Fruit fly (Drosophila melanogaster) whole organism, embryonic: Measurements from ENCODE around the gene CG32772.

Experiments
- Adf1 ChIP-seq: fragments of 200-800 bp; sonication (Bioruptor generic); IDR thresholded peaks from 2 replicates; pipeline ENCODE4 v1.3.6; 2022; ENCODE audit warnings: missing biosample characterization, missing genetic modification characterization
- Antp ChIP-seq: fragments of 200-800 bp; sonication (Bioruptor generic); optimal IDR thresholded peaks from 3 replicates; lab custom pipeline; 2016; ENCODE audit warnings: missing biosample characterization, missing genetic modification characterization
- CG12104 ChIP-seq: fragments of 200-800 bp; sonication (Bioruptor generic); optimal IDR thresholded peaks from 3 replicates; lab custom pipeline; 2016; ENCODE audit warnings: missing biosample characterization, missing genetic modification characterization
- CG13624 ChIP-seq: fragments of 200-800 bp; sonication (Bioruptor generic); optimal IDR thresholded peaks from 2 replicates; lab custom pipeline; 2016; ENCODE audit warnings: missing biosample characterization, missing genetic modification characterization
- CG14014 ChIP-seq: fragments of 200-800 bp; sonication (Bioruptor generic); IDR thresholded peaks from 2 replicates; pipeline ENCODE4 v1.3.6; 2022; ENCODE audit warnings: missing biosample characterization, missing genetic modification characterization
- CG1529 ChIP-seq: fragments of 200-800 bp; sonication (Bioruptor generic); optimal IDR thresholded peaks from 3 replicates; lab custom pipeline; 2018; ENCODE audit warnings: missing biosample characterization, missing genetic modification characterization
- CG15514 ChIP-seq: fragments of 200-800 bp; sonication (Bioruptor generic); optimal IDR thresholded peaks from 3 replicates; lab custom pipeline; 2017; ENCODE audit warnings: missing biosample characterization, missing genetic modification characterization, mild to moderate bottlenecking, moderate library complexity, missing genetic modification reagents
- CG15696 ChIP-seq: fragments of 200-800 bp; sonication (Bioruptor generic); optimal IDR thresholded peaks from 2 replicates; lab custom pipeline; 2019; ENCODE audit warnings: missing biosample characterization, mild to moderate bottlenecking, missing genetic modification characterization, moderate library complexity
- CG16815 ChIP-seq: fragments of 200-800 bp; sonication (Bioruptor generic); optimal IDR thresholded peaks from 3 replicates; lab custom pipeline; 2017; ENCODE audit warnings: missing biosample characterization, mild to moderate bottlenecking, missing genetic modification characterization
- CG17802 ChIP-seq: fragments of 200-800 bp; sonication (Bioruptor generic); optimal IDR thresholded peaks from 2 replicates; lab custom pipeline; 2018; ENCODE audit warnings: missing biosample characterization, mild to moderate bottlenecking, missing genetic modification characterization, moderate library complexity
- CG17912 ChIP-seq: fragments of 200-800 bp; sonication (Bioruptor generic); optimal IDR thresholded peaks from 2 replicates; lab custom pipeline; 2018; ENCODE audit warnings: missing biosample characterization, mild to moderate bottlenecking, missing genetic modification characterization
- CG32532 ChIP-seq: fragments of 200-800 bp; sonication (Bioruptor generic); IDR thresholded peaks from 2 replicates; pipeline ENCODE4 v1.3.6; 2022; ENCODE audit warnings: missing biosample characterization, missing genetic modification characterization
- CG32767 ChIP-seq: fragments of 200-800 bp; sonication (Bioruptor generic); IDR thresholded peaks from 2 replicates; pipeline ENCODE4 v1.3.6; 2022; ENCODE audit warnings: missing biosample characterization, missing genetic modification characterization
- CG4328 ChIP-seq: fragments of 200-800 bp; sonication (Bioruptor generic); optimal IDR thresholded peaks from 3 replicates; lab custom pipeline; 2017; ENCODE audit warnings: missing biosample characterization, missing genetic modification reagents, missing genetic modification characterization
- CG4360 ChIP-seq: fragments of 200-800 bp; sonication (Bioruptor generic); IDR thresholded peaks from 2 replicates; pipeline ENCODE4 v1.3.6; 2022; ENCODE audit warnings: missing biosample characterization, missing genetic modification characterization
- CG8281 ChIP-seq: fragments of 200-800 bp; sonication (Bioruptor generic); optimal IDR thresholded peaks from 2 replicates; lab custom pipeline; 2018; ENCODE audit warnings: missing biosample characterization, mild to moderate bottlenecking, missing genetic modification characterization, moderate library complexity
- CG8765 ChIP-seq: fragments of 200-800 bp; sonication (Bioruptor generic); IDR thresholded peaks from 2 replicates; pipeline ENCODE4 v1.3.6; 2022; ENCODE audit warnings: missing biosample characterization, missing genetic modification characterization
- Dek ChIP-seq: fragments of 200-800 bp; sonication (Bioruptor generic); optimal IDR thresholded peaks from 3 replicates; lab custom pipeline; 2019; ENCODE audit warnings: missing biosample characterization, mild to moderate bottlenecking, missing genetic modification characterization, moderate library complexity
- Dfd ChIP-seq, 2 experiments: fragments of >200 bp; optimal IDR thresholded peaks; 2 replicates each; lab custom pipeline; 2017; ENCODE audit warnings: missing biosample characterization in 2 of 2, missing genetic modification characterization in 2 of 2
- Dp ChIP-seq: fragments of 200-800 bp; sonication (Bioruptor generic); optimal IDR thresholded peaks from 2 replicates; lab custom pipeline; 2018; ENCODE audit warnings: missing biosample characterization, mild to moderate bottlenecking, missing genetic modification characterization, moderate library complexity
- Gug ChIP-seq: fragments of 200-800 bp; sonication (Bioruptor generic); IDR thresholded peaks from 4 replicates; pipeline ENCODE4 v1.3.6; 2022; ENCODE audit warnings: missing biosample characterization, missing genetic modification characterization
- H15 ChIP-seq: fragments of 200-800 bp; sonication (Bioruptor generic); IDR thresholded peaks from 3 replicates; pipeline ENCODE4 v1.3.6; 2022; ENCODE audit warnings: missing biosample characterization, missing genetic modification characterization
- HLH4C ChIP-seq: fragments of 200-800 bp; sonication (Bioruptor generic); IDR thresholded peaks from 3 replicates; pipeline ENCODE4 v1.3.6; 2022; ENCODE audit warnings: missing biosample characterization, missing genetic modification characterization; ENCODE audit not compliant: partially characterized antibody
- Lim3 ChIP-seq: fragments of 200-800 bp; sonication (Bioruptor generic); IDR thresholded peaks from 2 replicates; pipeline ENCODE4 v1.3.6; 2022; ENCODE audit warnings: missing biosample characterization, missing genetic modification characterization
- NK7.1 ChIP-seq: fragments of 200-800 bp; sonication (Bioruptor generic); optimal IDR thresholded peaks from 3 replicates; lab custom pipeline; 2016; ENCODE audit warnings: missing biosample characterization, missing genetic modification characterization
- Rfx ChIP-seq: fragments of 200-800 bp; sonication (Bioruptor generic); IDR thresholded peaks from 2 replicates; pipeline ENCODE4 v1.3.6; 2022; ENCODE audit warnings: missing biosample characterization, missing genetic modification characterization
- Spps ChIP-seq: fragments of 200-800 bp; sonication (Bioruptor generic); optimal IDR thresholded peaks from 2 replicates; lab custom pipeline; 2018; ENCODE audit warnings: missing biosample characterization, mild to moderate bottlenecking, missing genetic modification characterization
- TFAM ChIP-seq: fragments of 200-800 bp; sonication (Bioruptor generic); optimal IDR thresholded peaks from 2 replicates; lab custom pipeline; 2017; ENCODE audit warnings: missing biosample characterization, missing genetic modification characterization, inconsistent platforms
- Tbp ChIP-seq: fragments of >200 bp; optimal IDR thresholded peaks from 2 replicates; lab custom pipeline; 2018; ENCODE audit warnings: missing biosample characterization, missing genetic modification characterization
- Xbp1 ChIP-seq: fragments of 200-800 bp; sonication (Bioruptor generic); optimal IDR thresholded peaks from 3 replicates; lab custom pipeline; 2016; ENCODE audit warnings: missing biosample characterization, mild to moderate bottlenecking, missing genetic modification characterization
- Xrp1 ChIP-seq: fragments of 200-800 bp; sonication (Bioruptor generic); IDR thresholded peaks from 2 replicates; pipeline ENCODE4 v1.3.6; 2022; ENCODE audit warnings: missing biosample characterization, missing genetic modification characterization
- ab ChIP-seq: fragments of 200-800 bp; sonication (Bioruptor generic); optimal IDR thresholded peaks from 2 replicates; lab custom pipeline; 2016; ENCODE audit warnings: missing biosample characterization, missing genetic modification characterization
- ara ChIP-seq: fragments of 200-800 bp; sonication (Bioruptor generic); IDR thresholded peaks from 2 replicates; pipeline ENCODE4 v1.3.6; 2022; ENCODE audit warnings: missing biosample characterization, missing genetic modification characterization
- ase ChIP-seq: fragments of 200-800 bp; sonication (Bioruptor generic); IDR thresholded peaks from 3 replicates; pipeline ENCODE4 v1.3.6; 2022; ENCODE audit warnings: missing biosample characterization, missing genetic modification characterization
- crp ChIP-seq, 2 experiments: fragments of 200-800 bp; sonication (Bioruptor generic); optimal IDR thresholded peaks; 2 replicates in 1 of 2; 3 replicates in 1 of 2; lab custom pipeline; 2017; ENCODE audit warnings: missing biosample characterization in 2 of 2, missing genetic modification characterization in 2 of 2, mild to moderate bottlenecking in 1 of 2, moderate library complexity in 1 of 2
- cwo ChIP-seq: fragments of 200-800 bp; sonication (Bioruptor generic); optimal IDR thresholded peaks from 3 replicates; lab custom pipeline; 2017; ENCODE audit warnings: missing biosample characterization, missing genetic modification characterization, mild to moderate bottlenecking, moderate library complexity, missing genetic modification reagents
- dimm ChIP-seq: fragments of 200-800 bp; sonication (Bioruptor generic); IDR thresholded peaks from 2 replicates; pipeline ENCODE4 v1.3.6; 2022; ENCODE audit warnings: missing biosample characterization, missing genetic modification characterization
- h ChIP-seq: fragments of >200 bp; optimal IDR thresholded peaks from 2 replicates; lab custom pipeline; 2017
- hth ChIP-seq: fragments of >200 bp; optimal IDR thresholded peaks from 2 replicates; lab custom pipeline; 2017; ENCODE audit warnings: inconsistent platforms
- mld ChIP-seq: fragments of 200-800 bp; sonication (Bioruptor generic); IDR thresholded peaks from 3 replicates; pipeline ENCODE4 v1.3.6; 2022; ENCODE audit warnings: missing biosample characterization, missing genetic modification characterization; ENCODE audit not compliant: partially characterized antibody
- nom ChIP-seq: fragments of 200-800 bp; sonication (Bioruptor generic); optimal IDR thresholded peaks from 2 replicates; lab custom pipeline; 2017; ENCODE audit warnings: missing biosample characterization, missing genetic modification characterization, mild to moderate bottlenecking, moderate library complexity, missing genetic modification reagents
- onecut ChIP-seq: fragments of 200-800 bp; sonication (Bioruptor generic); IDR thresholded peaks from 2 replicates; pipeline ENCODE4 v1.3.6; 2022; ENCODE audit warnings: missing biosample characterization, missing genetic modification characterization
- pnt ChIP-seq: fragments of 200-800 bp; sonication (Bioruptor generic); optimal IDR thresholded peaks from 3 replicates; lab custom pipeline; 2016; ENCODE audit warnings: missing biosample characterization, missing genetic modification characterization
- sd ChIP-seq: fragments of 200-800 bp; sonication (Bioruptor generic); optimal IDR thresholded peaks from 3 replicates; lab custom pipeline; 2018; ENCODE audit warnings: missing biosample characterization, mild to moderate bottlenecking, missing genetic modification characterization, moderate library complexity
- so ChIP-seq: fragments of 200-800 bp; sonication (Bioruptor generic); IDR thresholded peaks from 3 replicates; pipeline ENCODE4 v1.3.6; 2022; ENCODE audit warnings: missing biosample characterization, missing genetic modification characterization
- sob ChIP-seq: fragments of 200-800 bp; sonication (Bioruptor generic); IDR thresholded peaks from 2 replicates; pipeline ENCODE4 v1.3.6; 2022; ENCODE audit warnings: missing biosample characterization, missing genetic modification characterization
- tgo ChIP-seq: fragments of 200-800 bp; sonication (Bioruptor generic); IDR thresholded peaks from 3 replicates; pipeline ENCODE4 v1.3.6; 2022; ENCODE audit warnings: missing biosample characterization, missing genetic modification characterization
- unpg ChIP-seq: fragments of 200-800 bp; sonication (Bioruptor generic); optimal IDR thresholded peaks from 3 replicates; lab custom pipeline; 2018; ENCODE audit warnings: missing biosample characterization, mild to moderate bottlenecking, missing genetic modification characterization, moderate library complexity
- wor ChIP-seq: fragments of 200-800 bp; sonication (Bioruptor generic); IDR thresholded peaks from 2 replicates; pipeline ENCODE4 v1.3.6; 2022; ENCODE audit warnings: missing biosample characterization, missing genetic modification characterization
- zen2 ChIP-seq: fragments of 200-800 bp; sonication (Bioruptor generic); IDR thresholded peaks from 3 replicates; pipeline ENCODE4 v1.3.6; 2022; ENCODE audit warnings: missing biosample characterization, missing genetic modification characterization; ENCODE audit not compliant: partially characterized antibody

Gene CG32772

dm6 chrX:4909938-4910778 is 1.3 kb downstream of the CG32772 start (continued):
- TF ChIP-seq Gug: peak; percentile 100
- TF ChIP-seq hth: no peak
- TF ChIP-seq Spps: peak; percentile 99
- peak; percentile 97 for TF ChIP-seq TFAM (GFP tag; lab: Kevin White, UChicago)
- no peak for TF ChIP-seq mld (GFP tag; lab: Robert Waterston, UW)
- TF ChIP-seq CG4360 (GFP tag; lab: Robert Waterston, UW): peak; percentile 98
- TF ChIP-seq ara (GFP tag; lab: Robert Waterston, UW): peak; percentile 100
- TF ChIP-seq sob (GFP tag; lab: Robert Waterston, UW): peak; percentile 100
- TF ChIP-seq h (lab: Kevin White, UChicago): no peak
- TF ChIP-seq Dek (tag; lab: Kevin White, UChicago): peak; percentile 100
- TF ChIP-seq Dp (GFP tag; lab: Kevin White, UChicago): peak; percentile 55
- TF ChIP-seq Xrp1 (GFP tag; lab: Robert Waterston, UW): peak; percentile 100
- TF ChIP-seq Dfd (GFP tag; optimal IDR thresholded peaks at IDR 0.05; lab: Kevin White, UChicago): peak in 1 of 2 experiments; percentile 3
- TF ChIP-seq crp (GFP tag; optimal IDR thresholded peaks at IDR 0.05; lab: Kevin White, UChicago): peak; percentile 32 to 79
- TF ChIP-seq onecut: peak; percentile 99
- peak; percentile 99 for TF ChIP-seq CG8765 (GFP tag; lab: Robert Waterston, UW)
- no peak for TF ChIP-seq Tbp (GFP tag; lab: Kevin White, UChicago)
- TF ChIP-seq tgo (GFP tag; lab: Robert Waterston, UW): peak; percentile 100
- TF ChIP-seq CG15696 (tag; lab: Kevin White, UChicago): peak; percentile 100
- peak; percentile 99 for TF ChIP-seq CG1529 (GFP tag; lab: Kevin White, UChicago)
- peak; percentile 99 for TF ChIP-seq CG4328 (GFP tag; lab: Kevin White, UChicago)
- peak; percentile 100 for TF ChIP-seq H15 (GFP tag; lab: Robert Waterston, UW)
- no peak for TF ChIP-seq zen2 (GFP tag; lab: Robert Waterston, UW)
- TF ChIP-seq Lim3: peak; percentile 98
- TF ChIP-seq Adf1: peak; percentile 95
- peak; percentile 100 for TF ChIP-seq Rfx
- peak; percentile 95 for TF ChIP-seq CG17802 (tag; lab: Kevin White, UChicago)
- TF ChIP-seq CG17912 (GFP tag; lab: Kevin White, UChicago): peak; percentile 99
- peak; percentile 100 for TF ChIP-seq CG32532 (GFP tag; lab: Robert Waterston, UW)
- TF ChIP-seq CG13624 (GFP tag; lab: Kevin White, UChicago): peak; percentile 100
- peak; percentile 27; the same call in 1 of the 3 replicates for TF ChIP-seq HLH4C (GFP tag; lab: Robert Waterston, UW)
- TF ChIP-seq CG15514 (GFP tag; lab: Kevin White, UChicago): peak; percentile 96
- TF ChIP-seq NK7.1 (GFP tag; lab: Kevin White, UChicago): peak; percentile 100
- peak; percentile 99 for TF ChIP-seq wor
- TF ChIP-seq dimm: peak; percentile 99
- TF ChIP-seq CG8281 (tag; lab: Kevin White, UChicago): peak; percentile 96
- peak; percentile 100 for TF ChIP-seq CG14014 (GFP tag; lab: Robert Waterston, UW)
- peak; percentile 100 for TF ChIP-seq ase (GFP tag; lab: Robert Waterston, UW)
- TF ChIP-seq unpg (GFP tag; lab: Kevin White, UChicago): peak; percentile 100
- TF ChIP-seq Xbp1: peak; percentile 100
- peak; percentile 100 for TF ChIP-seq pnt
- peak; percentile 98 for TF ChIP-seq sd (tag; lab: Kevin White, UChicago)
- peak; percentile 100 for TF ChIP-seq so
- peak; percentile 97 for TF ChIP-seq ab (GFP tag; lab: Kevin White, UChicago)
- peak; percentile 100 for TF ChIP-seq Antp
- peak; percentile 99 for TF ChIP-seq cwo
- TF ChIP-seq nom (GFP tag; lab: Kevin White, UChicago): peak; percentile 100
- TF ChIP-seq CG32767 (GFP tag; lab: Robert Waterston, UW): peak; percentile 100
- peak; percentile 100 for TF ChIP-seq CG16815 (GFP tag; lab: Kevin White, UChicago)
- peak; percentile 100 for TF ChIP-seq CG12104 (GFP tag; lab: Kevin White, UChicago)
